Fruit fly (Drosophila melanogaster): ENCODE data around the gene wat.
A peak's percentile ranks its signal among the peaks of the same experiment; 100 is the strongest.

The wat gene

dm6 chr3R:28959105-28959504 lies 61.1 kb downstream of the wat start (continued):
- TF ChIP-seq CG3281 (GFP tag; optimal IDR thresholded peaks at IDR 0.05) (peak; percentile 68), bcd (GFP tag; optimal IDR thresholded peaks at IDR 0.05) (peak; percentile 37), Xbp1 (GFP tag; optimal IDR thresholded peaks at IDR 0.05) (peak; percentile 23), tna (GFP tag; IDR thresholded peaks at IDR 0.05; ENCODE audit: partially characterized antibody) (no peak), Meics (GFP tag; optimal IDR thresholded peaks at IDR 0.05) (peak; percentile 75), dmrt99B (tag; optimal IDR thresholded peaks at IDR 0.05) (peak; percentile 64), vvl (GFP tag; IDR thresholded peaks at IDR 0.05) (0 out of 2 replicates have a peak, but pooled peaks have one; percentile 29), ash1 (GFP tag; optimal IDR thresholded peaks at IDR 0.05) (no peak), CG7556 (GFP tag; optimal IDR thresholded peaks at IDR 0.05) (peak; percentile 79), corto (GFP tag; optimal IDR thresholded peaks at IDR 0.05) (no peak), stwl (tag; optimal IDR thresholded peaks at IDR 0.05) (no peak), CG10147 (GFP tag; optimal IDR thresholded peaks at IDR 0.05) (peak; percentile 37), Six4 (GFP tag; optimal IDR thresholded peaks at IDR 0.05) (no peak), sens (GFP tag) (peak; percentile 73), Sox100B (GFP tag; optimal IDR thresholded peaks at IDR 0.05) (peak; percentile 25), grau (tag; optimal IDR thresholded peaks at IDR 0.05) (peak; percentile 62), Nf-YA (GFP tag; IDR thresholded peaks at IDR 0.05) (no peak), tgo (GFP tag; IDR thresholded peaks at IDR 0.05) (0 out of 3 replicates have a peak, but pooled peaks have one; percentile 29), Deaf1 (tag; optimal IDR thresholded peaks at IDR 0.05) (peak; percentile 43), CG14441 (GFP tag; IDR thresholded peaks at IDR 0.05) (no peak), scrt (GFP tag; optimal IDR thresholded peaks at IDR 0.05) (peak; percentile 39), her (GFP tag; optimal IDR thresholded peaks at IDR 0.05) (no peak), hbn (GFP tag; IDR thresholded peaks at IDR 0.05; ENCODE audit: partially characterized antibody) (no peak), CG10959 (GFP tag; IDR thresholded peaks at IDR 0.05) (no peak), CG18599 (GFP tag; optimal IDR thresholded peaks at IDR 0.05) (peak; percentile 82), al (GFP tag; IDR thresholded peaks at IDR 0.05) (0 out of 2 replicates have a peak, but pooled peaks have one; percentile 4), Dek (tag; optimal IDR thresholded peaks at IDR 0.05) (peak; percentile 27), CG7839 (tag; optimal IDR thresholded peaks at IDR 0.05) (peak; percentile 64), dysf (GFP tag; IDR thresholded peaks at IDR 0.05) (peak; percentile 49; the same call in 1 of the 3 replicates), nmo (GFP tag; optimal IDR thresholded peaks at IDR 0.05) (peak; percentile 34), CG15514 (GFP tag; optimal IDR thresholded peaks at IDR 0.05) (peak; percentile 32), Blimp-1 (GFP tag; optimal IDR thresholded peaks at IDR 0.05) (no peak), Side (GFP tag; optimal IDR thresholded peaks at IDR 0.05) (no peak), HLHmδ (GFP tag; optimal IDR thresholded peaks at IDR 0.05) (no peak), HHEX (GFP tag; optimal IDR thresholded peaks at IDR 0.05) (peak; percentile 10), CrebB (tag; optimal IDR thresholded peaks at IDR 0.05) (no peak), PHDP (tag; optimal IDR thresholded peaks at IDR 0.05) (peak; percentile 48), CG8388 (GFP tag; optimal IDR thresholded peaks at IDR 0.05) (no peak), CG6854 (GFP tag; optimal IDR thresholded peaks at IDR 0.05) (peak; percentile 61), Abd-B (GFP tag; optimal IDR thresholded peaks at IDR 0.05) (peak; percentile 21), lilli (GFP tag; optimal IDR thresholded peaks at IDR 0.05) (peak; percentile 4), Optix (GFP tag; IDR thresholded peaks at IDR 0.05) (no peak), slbo (GFP tag; IDR thresholded peaks at IDR 0.05) (peak; percentile 38; the same call in 1 of the 2 replicates), CG6683 (GFP tag; optimal IDR thresholded peaks at IDR 0.05) (peak; percentile 19), nom (GFP tag; optimal IDR thresholded peaks at IDR 0.05) (no peak), caup (GFP tag; optimal IDR thresholded peaks at IDR 0.05; ENCODE audit: severe bottlenecking) (peak; percentile 13), Fer2 (tag; optimal IDR thresholded peaks at IDR 0.05) (no peak), Hr51 (GFP tag; optimal IDR thresholded peaks at IDR 0.05) (peak in 1 of 2 experiments; percentile 65), lbe (GFP tag; optimal IDR thresholded peaks at IDR 0.05) (no peak)

All from whole organism, embryonic.